Worm (Caenorhabditis elegans): ENCODE results near the gene T16G12.12.

DNA sequence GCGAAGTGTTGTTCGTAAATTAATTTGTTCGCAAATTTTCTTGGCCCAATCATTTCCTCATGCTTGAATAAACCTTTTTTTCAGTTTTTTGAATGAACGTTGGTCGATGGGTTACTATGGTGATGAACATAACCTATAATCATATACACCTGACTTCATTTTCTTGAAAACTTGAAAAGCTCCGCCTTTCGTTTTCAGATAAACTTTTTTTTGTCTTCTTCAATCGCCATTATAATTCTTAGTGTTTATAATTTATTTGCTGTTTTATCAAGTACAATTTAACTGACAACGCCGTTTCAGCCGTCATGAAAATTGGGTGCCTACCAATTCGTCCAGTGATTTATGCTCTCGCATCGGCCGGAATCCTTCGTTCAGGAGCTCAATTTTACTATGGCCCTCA is 16.3 kb upstream of the T16G12.12 start, which contains the start of gene M04D8.7:
- TF ChIP-seq ama-1 (optimal IDR thresholded peaks at IDR 0.05) = no peak
- TF ChIP-seq F13C5.2 (tag; optimal IDR thresholded peaks at IDR 0.05) = no peak
- TF ChIP-seq hnd-1 (tag; optimal IDR thresholded peaks at IDR 0.05) = no peak
- no peak for TF ChIP-seq hmg-4 (GFP tag; optimal IDR thresholded peaks at IDR 0.05)
- TF ChIP-seq ceh-13 (GFP tag; optimal IDR thresholded peaks at IDR 0.05) = no peak
- no peak for TF ChIP-seq ceh-36 (tag; optimal IDR thresholded peaks at IDR 0.05)
- TF ChIP-seq flt-1 (GFP tag; IDR thresholded peaks at IDR 0.05) = no peak
- no peak for TF ChIP-seq B0310.2 (tag; optimal IDR thresholded peaks at IDR 0.05)
- TF ChIP-seq aly-1 (tag; optimal IDR thresholded peaks at IDR 0.05) = no peak
- TF ChIP-seq ets-7 (tag; optimal IDR thresholded peaks at IDR 0.05) = no peak
- no peak for TF ChIP-seq sea-1 (GFP tag; conservative IDR thresholded peaks at IDR 0.05)
- no peak for TF ChIP-seq tbx-37 (GFP tag; conservative IDR thresholded peaks at IDR 0.05)
